Fruit fly (Drosophila melanogaster) whole organism, embryonic: ENCODE measurements around the gene CG9616.

Source experiments
- ATbp ChIP-seq: fragments of 200-800 bp; sonication (Bioruptor generic); optimal IDR thresholded peaks from 2 replicates; lab custom pipeline; 2017; ENCODE audit warnings: missing biosample characterization, mild to moderate bottlenecking, missing genetic modification characterization, missing genetic modification reagents
- Blimp-1 ChIP-seq: fragments of 200-800 bp; sonication (Bioruptor generic); optimal IDR thresholded peaks from 3 replicates; lab custom pipeline; 2018; ENCODE audit warnings: missing biosample characterization, missing genetic modification characterization, mild to moderate bottlenecking, moderate library complexity, missing genetic modification reagents
- CG10654 ChIP-seq: fragments of 200-800 bp; sonication (Bioruptor generic); optimal IDR thresholded peaks from 2 replicates; lab custom pipeline; 2016; ENCODE audit warnings: missing biosample characterization, missing genetic modification characterization
- CG11456 ChIP-seq: fragments of 200-800 bp; sonication (Bioruptor generic); IDR thresholded peaks from 3 replicates; pipeline ENCODE4 v1.3.6; 2022; ENCODE audit warnings: missing biosample characterization, missing genetic modification characterization
- CG12299 ChIP-seq: fragments of 200-800 bp; sonication (Bioruptor generic); optimal IDR thresholded peaks from 2 replicates; lab custom pipeline; 2018; ENCODE audit warnings: missing biosample characterization, mild to moderate bottlenecking, missing genetic modification characterization
- CG12391 ChIP-seq: fragments of 200-800 bp; sonication (Bioruptor generic); optimal IDR thresholded peaks from 3 replicates; lab custom pipeline; 2018; ENCODE audit warnings: missing biosample characterization, mild to moderate bottlenecking, missing genetic modification characterization, moderate library complexity
- CG12744 ChIP-seq: fragments of 200-800 bp; sonication (Bioruptor generic); optimal IDR thresholded peaks from 2 replicates; lab custom pipeline; 2016; ENCODE audit warnings: missing biosample characterization, missing genetic modification characterization
- CG13775 ChIP-seq: fragments of 200-800 bp; sonication (Bioruptor generic); optimal IDR thresholded peaks from 3 replicates; lab custom pipeline; 2017; ENCODE audit warnings: missing biosample characterization, mild to moderate bottlenecking, missing genetic modification characterization
- CG15269 ChIP-seq: fragments of 200-800 bp; sonication (Bioruptor generic); optimal IDR thresholded peaks from 2 replicates; lab custom pipeline; 2018; ENCODE audit warnings: missing biosample characterization, mild to moderate bottlenecking, missing genetic modification characterization, moderate library complexity
- CG16779 ChIP-seq: fragments of 200-800 bp; sonication (Bioruptor generic); IDR thresholded peaks from 2 replicates; pipeline ENCODE4 v1.3.6; 2022; ENCODE audit warnings: missing biosample characterization, missing genetic modification characterization
- CG17359 ChIP-seq: fragments of 200-800 bp; sonication (Bioruptor generic); optimal IDR thresholded peaks from 3 replicates; lab custom pipeline; 2018; ENCODE audit warnings: missing biosample characterization, mild to moderate bottlenecking, missing genetic modification characterization, moderate library complexity
- CG17385 ChIP-seq: fragments of 200-800 bp; sonication (Bioruptor generic); optimal IDR thresholded peaks from 3 replicates; lab custom pipeline; 2018; ENCODE audit warnings: missing biosample characterization, mild to moderate bottlenecking, missing genetic modification characterization
- CG2712 ChIP-seq: fragments of 200-800 bp; optimal IDR thresholded peaks from 3 replicates; lab custom pipeline; 2019; ENCODE audit warnings: missing biosample characterization, mild to moderate bottlenecking, missing genetic modification characterization, moderate library complexity
- CG3281 ChIP-seq: fragments of 200-800 bp; sonication (Bioruptor generic); optimal IDR thresholded peaks from 3 replicates; lab custom pipeline; 2017; ENCODE audit warnings: missing biosample characterization, mild to moderate bottlenecking, missing genetic modification characterization
- CG4328 ChIP-seq: fragments of 200-800 bp; sonication (Bioruptor generic); optimal IDR thresholded peaks from 3 replicates; lab custom pipeline; 2017; ENCODE audit warnings: missing biosample characterization, missing genetic modification reagents, missing genetic modification characterization
- CG4424 ChIP-seq: fragments of 200-800 bp; sonication (Bioruptor generic); optimal IDR thresholded peaks from 3 replicates; lab custom pipeline; 2016; ENCODE audit warnings: missing biosample characterization, missing genetic modification characterization
- CG5180 ChIP-seq: fragments of 200-800 bp; sonication (Bioruptor generic); optimal IDR thresholded peaks from 3 replicates; lab custom pipeline; 2017; ENCODE audit warnings: missing biosample characterization, missing genetic modification characterization, mild to moderate bottlenecking, moderate library complexity, missing genetic modification reagents
- CG5245 ChIP-seq: fragments of 200-800 bp; sonication (Bioruptor generic); optimal IDR thresholded peaks from 3 replicates; lab custom pipeline; 2016; ENCODE audit warnings: missing biosample characterization, missing genetic modification characterization
- CG7357 ChIP-seq: fragments of 200-800 bp; sonication (Bioruptor generic); IDR thresholded peaks from 3 replicates; pipeline ENCODE4 v1.3.6; 2022; ENCODE audit warnings: missing biosample characterization, missing genetic modification characterization
- CG7745 ChIP-seq: fragments of 200-800 bp; sonication (Bioruptor generic); optimal IDR thresholded peaks from 2 replicates; lab custom pipeline; 2018; ENCODE audit warnings: missing biosample characterization, mild to moderate bottlenecking, missing genetic modification characterization, moderate library complexity
- CG8359 ChIP-seq: fragments of 200-800 bp; sonication (Bioruptor generic); optimal IDR thresholded peaks from 2 replicates; lab custom pipeline; 2017; ENCODE audit warnings: missing biosample characterization, mild to moderate bottlenecking, missing genetic modification characterization, borderline replicate concordance
- CG8924 ChIP-seq: fragments of 200-800 bp; optimal IDR thresholded peaks from 3 replicates; lab custom pipeline; 2019; ENCODE audit warnings: missing biosample characterization, mild to moderate bottlenecking, missing genetic modification characterization, moderate library complexity
- CG8944 ChIP-seq: fragments of 200-800 bp; sonication (Bioruptor generic); optimal IDR thresholded peaks from 3 replicates; lab custom pipeline; 2016; ENCODE audit warnings: missing biosample characterization, missing genetic modification characterization
- CG9876 ChIP-seq: fragments of 200-800 bp; sonication (Bioruptor generic); optimal IDR thresholded peaks from 2 replicates; lab custom pipeline; 2016; ENCODE audit warnings: missing biosample characterization, missing genetic modification characterization
- CrebB ChIP-seq: fragments of 200-800 bp; sonication (Bioruptor generic); optimal IDR thresholded peaks from 3 replicates; lab custom pipeline; 2018; ENCODE audit warnings: missing biosample characterization, mild to moderate bottlenecking, missing genetic modification characterization
- D ChIP-seq, 2 experiments: fragments of 200-800 bp in 1 of 2; fragments of >200 bp in 1 of 2; sonication (Bioruptor generic) in 1 of 2; optimal IDR thresholded peaks; 2 replicates in 1 of 2; 3 replicates in 1 of 2; lab custom pipeline; 2017; ENCODE audit warnings: mild to moderate bottlenecking in 1 of 2, missing biosample characterization in 1 of 2, missing genetic modification characterization in 1 of 2, missing genetic modification reagents in 1 of 2
- Drgx ChIP-seq: fragments of 200-800 bp; sonication (Bioruptor generic); IDR thresholded peaks from 2 replicates; pipeline ENCODE4 v1.3.6; 2022; ENCODE audit warnings: missing biosample characterization, missing genetic modification characterization
- Gug ChIP-seq: fragments of 200-800 bp; sonication (Bioruptor generic); IDR thresholded peaks from 4 replicates; pipeline ENCODE4 v1.3.6; 2022; ENCODE audit warnings: missing biosample characterization, missing genetic modification characterization
- Hsf ChIP-seq: fragments of 200-800 bp; sonication (Bioruptor generic); optimal IDR thresholded peaks from 3 replicates; lab custom pipeline; 2016; ENCODE audit warnings: missing biosample characterization, missing genetic modification characterization
- Meics ChIP-seq: fragments of 200-800 bp; sonication (Bioruptor generic); optimal IDR thresholded peaks from 2 replicates; lab custom pipeline; 2017; ENCODE audit warnings: missing biosample characterization, mild to moderate bottlenecking, missing genetic modification characterization
- Oli ChIP-seq: fragments of 200-800 bp; sonication (Bioruptor generic); optimal IDR thresholded peaks from 2 replicates; lab custom pipeline; 2018; ENCODE audit warnings: missing biosample characterization, mild to moderate bottlenecking, missing genetic modification characterization, moderate library complexity
- Ravus ChIP-seq: fragments of 200-800 bp; sonication (Bioruptor generic); IDR thresholded peaks from 2 replicates; pipeline ENCODE4 v1.3.6; 2022; ENCODE audit warnings: missing biosample characterization, missing genetic modification characterization
- Rx ChIP-seq: fragments of 200-800 bp; sonication (Bioruptor generic); IDR thresholded peaks from 2 replicates; pipeline ENCODE4 v1.3.6; 2022; ENCODE audit warnings: missing biosample characterization, missing genetic modification characterization
- az2 ChIP-seq: fragments of 200-800 bp; sonication (Bioruptor generic); optimal IDR thresholded peaks from 3 replicates; lab custom pipeline; 2016; ENCODE audit warnings: missing biosample characterization, missing genetic modification characterization
- bbx ChIP-seq: fragments of 200-800 bp; sonication (Bioruptor generic); IDR thresholded peaks from 2 replicates; pipeline ENCODE4 v1.3.6; 2022; ENCODE audit warnings: missing biosample characterization, missing genetic modification characterization; ENCODE audit not compliant: partially characterized antibody
- ci ChIP-seq: fragments of 200-800 bp; sonication (Bioruptor generic); IDR thresholded peaks from 3 replicates; pipeline ENCODE4 v1.3.6; 2022; ENCODE audit warnings: missing biosample characterization, missing genetic modification characterization
- dysf ChIP-seq: fragments of 200-800 bp; sonication (Bioruptor generic); IDR thresholded peaks from 3 replicates; pipeline ENCODE4 v1.3.6; 2022; ENCODE audit warnings: missing biosample characterization, missing genetic modification characterization
- exex ChIP-seq: fragments of 200-800 bp; sonication (Bioruptor generic); optimal IDR thresholded peaks from 4 replicates; lab custom pipeline; 2018; ENCODE audit warnings: missing biosample characterization, mild to moderate bottlenecking, missing genetic modification characterization, moderate library complexity
- fru ChIP-seq: fragments of >200 bp; optimal IDR thresholded peaks from 2 replicates; lab custom pipeline; 2017
- gt ChIP-seq: fragments of 200-800 bp; sonication (Bioruptor generic); IDR thresholded peaks from 2 replicates; pipeline ENCODE4 v1.3.6; 2022; ENCODE audit warnings: missing biosample characterization, missing genetic modification characterization
- lola ChIP-seq, 3 experiments: fragments of >200 bp in 2 of 3; fragments of 200-800 bp in 1 of 3; sonication (Bioruptor generic) in 1 of 3; optimal IDR thresholded peaks; 2 replicates each; lab custom pipeline; 2017 to 2019; ENCODE audit warnings: missing biosample characterization in 3 of 3, missing genetic modification characterization in 3 of 3, mild to moderate bottlenecking in 1 of 3, moderate library complexity in 1 of 3
- nmo ChIP-seq: fragments of 200-800 bp; sonication (Bioruptor generic); optimal IDR thresholded peaks from 2 replicates; lab custom pipeline; 2018; ENCODE audit warnings: missing biosample characterization, mild to moderate bottlenecking, missing genetic modification characterization, moderate library complexity
- sisA ChIP-seq: fragments of 200-800 bp; sonication (Bioruptor generic); IDR thresholded peaks from 2 replicates; pipeline ENCODE4 v1.3.6; 2022; ENCODE audit warnings: missing biosample characterization, missing genetic modification characterization
- slbo ChIP-seq: fragments of 200-800 bp; sonication (Bioruptor generic); IDR thresholded peaks from 2 replicates; pipeline ENCODE4 v1.3.6; 2022; ENCODE audit warnings: missing biosample characterization, missing genetic modification characterization
- ssp ChIP-seq: fragments of 200-800 bp; sonication (Bioruptor generic); IDR thresholded peaks from 2 replicates; pipeline ENCODE4 v1.3.6; 2022; ENCODE audit warnings: missing biosample characterization, missing genetic modification characterization
- stc ChIP-seq: fragments of 200-800 bp; sonication (Bioruptor generic); IDR thresholded peaks from 2 replicates; pipeline ENCODE4 v1.3.6; 2022; ENCODE audit warnings: missing biosample characterization, missing genetic modification characterization
- tll ChIP-seq, 2 experiments: fragments of 200-800 bp in 1 of 2; fragments of >200 bp in 1 of 2; sonication (Bioruptor generic) in 1 of 2; optimal IDR thresholded peaks; 2 replicates each; lab custom pipeline; 2017 to 2019; ENCODE audit warnings: missing biosample characterization in 2 of 2, missing genetic modification characterization in 2 of 2, mild to moderate bottlenecking in 1 of 2, moderate library complexity in 1 of 2
- tx ChIP-seq: fragments of 200-800 bp; sonication (Bioruptor generic); optimal IDR thresholded peaks from 2 replicates; lab custom pipeline; 2016; ENCODE audit warnings: missing biosample characterization, missing genetic modification characterization
- unpg ChIP-seq: fragments of 200-800 bp; sonication (Bioruptor generic); optimal IDR thresholded peaks from 3 replicates; lab custom pipeline; 2018; ENCODE audit warnings: missing biosample characterization, mild to moderate bottlenecking, missing genetic modification characterization, moderate library complexity

The CG9616 gene

dm6 chr3R:14279311-14279998 is 34.2 kb upstream of the CG9616 start (continued):
- TF ChIP-seq lola (GFP tag; optimal IDR thresholded peaks at IDR 0.05; lab: Kevin White, UChicago) = no peak
- TF ChIP-seq CrebB = no peak
- TF ChIP-seq Meics = peak; percentile 25
- TF ChIP-seq CG13775 (GFP tag; lab: Kevin White, UChicago) = peak; percentile 9
- TF ChIP-seq Hsf (GFP tag; lab: Kevin White, UChicago) = no peak
- TF ChIP-seq sisA = peak; percentile 10; the same call in 1 of the 2 replicates
- TF ChIP-seq D (optimal IDR thresholded peaks at IDR 0.05; lab: Kevin White, UChicago) = no peak
- peak; percentile 41 for TF ChIP-seq D (GFP tag; optimal IDR thresholded peaks at IDR 0.05; lab: Kevin White, UChicago)
- TF ChIP-seq nmo (GFP tag; lab: Kevin White, UChicago) = peak; percentile 14
- peak; percentile 13 for TF ChIP-seq CG4424 (GFP tag; lab: Kevin White, UChicago)
- peak; percentile 46 for TF ChIP-seq CG17359 (tag; lab: Kevin White, UChicago)
- peak; percentile 27 for TF ChIP-seq CG8924 (tag; lab: Kevin White, UChicago)
- no peak for TF ChIP-seq CG8944
- no peak for TF ChIP-seq CG11456
- TF ChIP-seq CG7745 (tag; lab: Kevin White, UChicago) = no peak
- TF ChIP-seq az2 = no peak
- no peak for TF ChIP-seq bbx
- no peak for TF ChIP-seq CG12744 (GFP tag; lab: Kevin White, UChicago)
- TF ChIP-seq unpg (GFP tag; lab: Kevin White, UChicago) = peak; percentile 2
- no peak for TF ChIP-seq CG5245 (GFP tag; lab: Kevin White, UChicago)
- TF ChIP-seq dysf (GFP tag; lab: Robert Waterston, UW) = peak; percentile 41; the same call in 1 of the 3 replicates
- TF ChIP-seq Blimp-1 = peak; percentile 55
- TF ChIP-seq slbo (GFP tag; lab: Robert Waterston, UW) = peak; percentile 29; the same call in 1 of the 2 replicates
- no peak for TF ChIP-seq Gug (GFP tag; lab: Robert Waterston, UW)
- TF ChIP-seq exex (tag; lab: Kevin White, UChicago) = no peak
- TF ChIP-seq tx (GFP tag; lab: Kevin White, UChicago) = no peak
- peak; percentile 19 for TF ChIP-seq CG12299
- TF ChIP-seq CG3281 (GFP tag; lab: Kevin White, UChicago) = peak; percentile 50
- no peak for TF ChIP-seq Ravus
- no peak for TF ChIP-seq tll (GFP tag; optimal IDR thresholded peaks at IDR 0.05; lab: Kevin White, UChicago)
- peak; percentile 58 for TF ChIP-seq CG2712
- TF ChIP-seq CG12391 = peak; percentile 11
- TF ChIP-seq fru (lab: Kevin White, UChicago) = no peak
- no peak for TF ChIP-seq CG16779 (GFP tag; lab: Robert Waterston, UW)
- no peak for TF ChIP-seq Rx
- TF ChIP-seq CG17385 (GFP tag; lab: Kevin White, UChicago) = no peak
- TF ChIP-seq stc (GFP tag; lab: Robert Waterston, UW) = peak; percentile 9; the same call in 1 of the 2 replicates
- no peak for TF ChIP-seq CG4328 (GFP tag; lab: Kevin White, UChicago)
- no peak for TF ChIP-seq CG5180 (GFP tag; lab: Kevin White, UChicago)
- TF ChIP-seq CG10654 (GFP tag; lab: Kevin White, UChicago) = no peak
- no peak for TF ChIP-seq gt (GFP tag; lab: Robert Waterston, UW)
- peak; percentile 35 for TF ChIP-seq ATbp (GFP tag; lab: Kevin White, UChicago)
- peak; percentile 22 for TF ChIP-seq Oli (tag; lab: Kevin White, UChicago)
- peak; percentile 40 for TF ChIP-seq CG15269 (tag; lab: Kevin White, UChicago)
- TF ChIP-seq CG8359 (GFP tag; lab: Kevin White, UChicago) = no peak
- no peak for TF ChIP-seq CG7357 (GFP tag; lab: Robert Waterston, UW)
- TF ChIP-seq Drgx (GFP tag; lab: Robert Waterston, UW) = 0 out of 2 replicates have a peak, but pooled peaks have one; percentile 41
- TF ChIP-seq CG9876 = no peak
- TF ChIP-seq ci = peak; percentile 33; the same call in 1 of the 3 replicates
- TF ChIP-seq ssp = no peak
